Comparison of ENCODE assay signal across 5 worm cellular contexts in the genomic region with DNA sequence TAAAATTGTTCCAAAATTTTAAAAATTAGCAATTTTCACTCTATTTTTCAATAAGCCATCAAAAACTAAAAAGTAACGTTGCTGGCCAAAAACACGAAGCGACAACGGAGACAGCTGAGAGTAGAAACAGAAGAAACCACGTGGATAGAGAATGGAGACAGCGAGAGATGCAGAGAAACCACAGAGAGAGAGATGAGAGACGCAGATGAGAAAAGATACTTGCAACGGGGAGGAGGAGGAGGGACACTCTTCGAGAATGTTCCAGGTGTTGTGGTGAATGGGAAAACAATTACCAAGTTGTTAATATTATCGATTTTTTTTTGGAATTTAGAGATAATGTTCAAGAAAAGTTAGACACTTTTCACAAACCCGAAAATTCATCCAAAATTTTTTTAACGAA.
TF ChIP-seq lines count a peak whose summit lies in the region.

No protein-coding gene starts in this region.

TF ChIP-seq in whole organism, L1 larva, 84 proteins besides CTCF, POLR2A, EP300 and RAD21 (continues in another document):
- TF ChIP-seq lin-35 (GFP tag; optimal IDR thresholded peaks at IDR 0.05; lab: Kevin White, UChicago): peak; percentile 89 to 90
- peak; percentile 89 for TF ChIP-seq grh-1 (GFP tag; IDR thresholded peaks at IDR 0.05; lab: Robert Waterston, UW)
- peak; percentile 98 for TF ChIP-seq rnt-1 (tag; optimal IDR thresholded peaks at IDR 0.05; lab: Kevin White, UChicago)
- TF ChIP-seq mdl-1 (tag; optimal IDR thresholded peaks at IDR 0.05; lab: Kevin White, UChicago): peak; percentile 78 to 99
- peak; percentile 92 for TF ChIP-seq nhr-19 (GFP tag; conservative IDR thresholded peaks at IDR 0.05; lab: Robert Waterston, UW)
- TF ChIP-seq nhr-76 (tag; optimal IDR thresholded peaks at IDR 0.05; lab: Kevin White, UChicago): no peak
- peak; percentile 87 for TF ChIP-seq xbp-1 (tag; optimal IDR thresholded peaks at IDR 0.05; lab: Kevin White, UChicago)
- TF ChIP-seq mef-2 (tag; optimal IDR thresholded peaks at IDR 0.05; lab: Kevin White, UChicago): peak; percentile 56
- TF ChIP-seq dpl-1 (GFP tag; optimal IDR thresholded peaks at IDR 0.05; lab: Kevin White, UChicago): peak; percentile 79 to 81 (median 80)
- no peak for TF ChIP-seq alr-1 (tag; optimal IDR thresholded peaks at IDR 0.05; lab: Kevin White, UChicago; ENCODE audit: borderline replicate concordance)
- TF ChIP-seq hlh-4 (tag; optimal IDR thresholded peaks at IDR 0.05; lab: Kevin White, UChicago): no peak
- peak; percentile 11 for TF ChIP-seq efl-3 (GFP tag; optimal IDR thresholded peaks at IDR 0.05; lab: Kevin White, UChicago)
- peak; percentile 91 for TF ChIP-seq unc-130 (tag; optimal IDR thresholded peaks at IDR 0.05; lab: Kevin White, UChicago)
- TF ChIP-seq zag-1 (tag; optimal IDR thresholded peaks at IDR 0.05; lab: Kevin White, UChicago): no peak
- peak; percentile 94 for TF ChIP-seq skn-1 (tag; optimal IDR thresholded peaks at IDR 0.05; lab: Kevin White, UChicago)
- TF ChIP-seq tbx-2 (tag; optimal IDR thresholded peaks at IDR 0.05; lab: Kevin White, UChicago): peak; percentile 87
- peak; percentile 94 for TF ChIP-seq dsc-1 (tag; optimal IDR thresholded peaks at IDR 0.05; lab: Kevin White, UChicago)

TF ChIP-seq in whole organism, L3 larva, 47 proteins besides CTCF, POLR2A, EP300 and RAD21 (continues in another document):
- TF ChIP-seq nhr-23 (tag; optimal IDR thresholded peaks at IDR 0.05; lab: Kevin White, UChicago) (peak; percentile 91), zag-1 (tag; optimal IDR thresholded peaks at IDR 0.05; lab: Kevin White, UChicago) (no peak), ztf-4 (tag; optimal IDR thresholded peaks at IDR 0.05; lab: Kevin White, UChicago) (peak; percentile 70), lin-15B (tag; optimal IDR thresholded peaks at IDR 0.05; lab: Kevin White, UChicago) (peak; percentile 74), nhr-67 (tag; optimal IDR thresholded peaks at IDR 0.05; lab: Kevin White, UChicago) (no peak), mdl-1 (tag; optimal IDR thresholded peaks at IDR 0.05; lab: Kevin White, UChicago) (peak; percentile 98), nhr-12 (tag; optimal IDR thresholded peaks at IDR 0.05; lab: Kevin White, UChicago) (no peak), nhr-77 (tag; optimal IDR thresholded peaks at IDR 0.05; lab: Kevin White, UChicago) (peak; percentile 72), fkh-2 (tag; optimal IDR thresholded peaks at IDR 0.05; lab: Kevin White, UChicago) (peak; percentile 100), egl-5 (tag; optimal IDR thresholded peaks at IDR 0.05; lab: Kevin White, UChicago) (peak; percentile 90), aly-2 (tag; optimal IDR thresholded peaks at IDR 0.05; lab: Kevin White, UChicago) (no peak), ztf-11 (tag; optimal IDR thresholded peaks at IDR 0.05; lab: Kevin White, UChicago) (no peak), ceh-28 (tag; optimal IDR thresholded peaks at IDR 0.05; lab: Kevin White, UChicago) (peak; percentile 96), nhr-11 (tag; optimal IDR thresholded peaks at IDR 0.05; lab: Kevin White, UChicago) (peak; percentile 20), nhr-76 (tag; optimal IDR thresholded peaks at IDR 0.05; lab: Kevin White, UChicago) (no peak), sea-2 (GFP tag; optimal IDR thresholded peaks at IDR 0.05; lab: Kevin White, UChicago) (peak; percentile 79), ceh-16 (tag; optimal IDR thresholded peaks at IDR 0.05; lab: Kevin White, UChicago) (no peak), nhr-43 (tag; optimal IDR thresholded peaks at IDR 0.05; lab: Kevin White, UChicago; ENCODE audit: poor library complexity, severe bottlenecking) (peak; percentile 67)

TF ChIP-seq in whole organism, early embryonic, 17 proteins besides CTCF, POLR2A, EP300 and RAD21:
- TF ChIP-seq scrt-1 (GFP tag; IDR thresholded peaks at IDR 0.05; lab: Robert Waterston, UW): no peak
- no peak for TF ChIP-seq tra-4 (tag; optimal IDR thresholded peaks at IDR 0.05; lab: Kevin White, UChicago)
- TF ChIP-seq hnd-1 (tag; optimal IDR thresholded peaks at IDR 0.05; lab: Kevin White, UChicago): no peak
- no peak for TF ChIP-seq ama-1 (optimal IDR thresholded peaks at IDR 0.05; lab: Kevin White, UChicago)
- peak; percentile 33 for TF ChIP-seq B0310.2 (tag; optimal IDR thresholded peaks at IDR 0.05; lab: Kevin White, UChicago)
- peak; percentile 24; the same call in 1 of the 2 replicates for TF ChIP-seq flt-1 (GFP tag; IDR thresholded peaks at IDR 0.05; lab: Robert Waterston, UW)
- no peak for TF ChIP-seq tbx-37 (GFP tag; conservative IDR thresholded peaks at IDR 0.05; lab: Robert Waterston, UW)
- TF ChIP-seq hmg-4 (GFP tag; optimal IDR thresholded peaks at IDR 0.05; lab: Kevin White, UChicago): peak; percentile 46
- no peak for TF ChIP-seq sea-1 (GFP tag; conservative IDR thresholded peaks at IDR 0.05; lab: Robert Waterston, UW)
- TF ChIP-seq ceh-36 (tag; optimal IDR thresholded peaks at IDR 0.05; lab: Kevin White, UChicago): peak; percentile 22
- TF ChIP-seq aly-1 (tag; optimal IDR thresholded peaks at IDR 0.05; lab: Kevin White, UChicago): no peak
- no peak for TF ChIP-seq tbx-11 (GFP tag; IDR thresholded peaks at IDR 0.05; lab: Robert Waterston, UW)
- TF ChIP-seq pes-1 (GFP tag; IDR thresholded peaks at IDR 0.05; lab: Robert Waterston, UW): no peak
- TF ChIP-seq F13C5.2 (tag; optimal IDR thresholded peaks at IDR 0.05; lab: Kevin White, UChicago): peak; percentile 73

TF ChIP-seq in whole organism, midembryonic, 9 proteins besides CTCF, POLR2A, EP300 and RAD21:
- TF ChIP-seq ztf-23 (GFP tag; IDR thresholded peaks at IDR 0.05; lab: Robert Waterston, UW) (peak; percentile 60; the same call in 1 of the 2 replicates), T22C8.4 (GFP tag; IDR thresholded peaks at IDR 0.05; lab: Robert Waterston, UW) (peak; percentile 75; the same call in 1 of the 2 replicates), flt-1 (GFP tag; IDR thresholded peaks at IDR 0.05; lab: Robert Waterston, UW) (peak; percentile 61; the same call in 1 of the 2 replicates), klf-2 (GFP tag; conservative IDR thresholded peaks at IDR 0.05; lab: Robert Waterston, UW) (no peak), cog-1 (tag; optimal IDR thresholded peaks at IDR 0.05; lab: Kevin White, UChicago) (peak; percentile 86)

TF ChIP-seq in whole organism, young adult, 124 proteins besides CTCF, POLR2A, EP300 and RAD21 (continues in another document):
- TF ChIP-seq C17E4.6 (GFP tag; IDR thresholded peaks at IDR 0.05; lab: Robert Waterston, UW) (0 out of 2 replicates have a peak, but pooled peaks have one; percentile 16), atf-7 (tag; optimal IDR thresholded peaks at IDR 0.05; lab: Kevin White, UChicago) (peak; percentile 88), athp-1 (tag; optimal IDR thresholded peaks at IDR 0.05; lab: Kevin White, UChicago) (peak; percentile 77), ekl-4 (GFP tag; IDR thresholded peaks at IDR 0.05; lab: Robert Waterston, UW) (peak; percentile 95), hrde-1 (tag; optimal IDR thresholded peaks at IDR 0.05; lab: Kevin White, UChicago; ENCODE audit: borderline replicate concordance) (no peak), pha-4 (tag; optimal IDR thresholded peaks at IDR 0.05; lab: Kevin White, UChicago) (peak; percentile 60), tbx-9 (tag; optimal IDR thresholded peaks at IDR 0.05; lab: Kevin White, UChicago; ENCODE audit: borderline replicate concordance) (no peak), Y53G8AR.9 (GFP tag; conservative IDR thresholded peaks at IDR 0.05; lab: Robert Waterston, UW) (peak; percentile 76), K11D2.4 (GFP tag; IDR thresholded peaks at IDR 0.05; lab: Robert Waterston, UW) (peak; percentile 93), rcor-1 (GFP tag; IDR thresholded peaks at IDR 0.05; lab: Robert Waterston, UW) (peak; percentile 69), ztf-26 (tag; optimal IDR thresholded peaks at IDR 0.05; lab: Kevin White, UChicago) (peak; percentile 91), ceh-58 (GFP tag; IDR thresholded peaks at IDR 0.05; lab: Robert Waterston, UW) (no peak), lsl-1 (GFP tag; optimal IDR thresholded peaks at IDR 0.05; lab: Kevin White, UChicago) (no peak), C06A6.2 (GFP tag; conservative IDR thresholded peaks at IDR 0.05; lab: Robert Waterston, UW) (peak; percentile 87), B0336.3 (GFP tag; IDR thresholded peaks at IDR 0.05; lab: Robert Waterston, UW) (peak; percentile 89), chd-7 (tag; optimal IDR thresholded peaks at IDR 0.05; lab: Kevin White, UChicago) (peak; percentile 84), die-1 (tag; optimal IDR thresholded peaks at IDR 0.05; lab: Kevin White, UChicago) (peak; percentile 27), ceh-27 (GFP tag; optimal IDR thresholded peaks at IDR 0.05; lab: Kevin White, UChicago) (peak; percentile 90), lir-1 (GFP tag; conservative IDR thresholded peaks at IDR 0.05; lab: Robert Waterston, UW) (peak; percentile 70; the same call in 1 of the 2 replicates), F10E7.11 (tag; optimal IDR thresholded peaks at IDR 0.05; lab: Kevin White, UChicago) (peak; percentile 25), ztf-28 (GFP tag; IDR thresholded peaks at IDR 0.05; lab: Robert Waterston, UW) (no peak), mes-4 (tag; optimal IDR thresholded peaks at IDR 0.05; lab: Kevin White, UChicago) (no peak), dpff-1 (tag; optimal IDR thresholded peaks at IDR 0.05; lab: Kevin White, UChicago) (no peak), let-526 (GFP tag; IDR thresholded peaks at IDR 0.05; lab: Robert Waterston, UW) (peak; percentile 77), lin-40 (tag; optimal IDR thresholded peaks at IDR 0.05; lab: Kevin White, UChicago) (peak; percentile 96), F55B11.4 (tag; optimal IDR thresholded peaks at IDR 0.05; lab: Kevin White, UChicago; ENCODE audit: borderline replicate concordance, insufficient read depth) (no peak), egrh-3 (GFP tag; IDR thresholded peaks at IDR 0.05; lab: Robert Waterston, UW) (peak; percentile 72), Y95B8A.8 (GFP tag; IDR thresholded peaks at IDR 0.05; lab: Robert Waterston, UW) (0 out of 2 replicates have a peak, but pooled peaks have one; percentile 15), dpl-1 (GFP tag; optimal IDR thresholded peaks at IDR 0.05; lab: Kevin White, UChicago) (peak; percentile 12), repo-1 (tag; optimal IDR thresholded peaks at IDR 0.05; lab: Kevin White, UChicago) (peak; percentile 70), ceh-91 (GFP tag; IDR thresholded peaks at IDR 0.05; lab: Robert Waterston, UW) (no peak), F33H1.4 (GFP tag; IDR thresholded peaks at IDR 0.05; lab: Robert Waterston, UW) (peak; percentile 33; the same call in 1 of the 2 replicates), ztf-3 (GFP tag; optimal IDR thresholded peaks at IDR 0.05; lab: Kevin White, UChicago) (peak; percentile 67), unc-130 (GFP tag; optimal IDR thresholded peaks at IDR 0.05; lab: Kevin White, UChicago) (no peak), T07F8.4 (tag; optimal IDR thresholded peaks at IDR 0.05; lab: Kevin White, UChicago) (peak; percentile 8), mel-28 (tag; optimal IDR thresholded peaks at IDR 0.05; lab: Kevin White, UChicago; ENCODE audit: borderline replicate concordance) (peak; percentile 50), hsf-1 (GFP tag; IDR thresholded peaks at IDR 0.05; lab: Robert Waterston, UW) (peak; percentile 99)

Comparison
In these comparisons a context has a peak if more than half of its experiments do, and no peak if none do; other contexts are left out.
1. Of the 8 proteins assayed by ChIP-seq in both whole organism, young adult and whole organism, L1 larva: peak only in whole organism, young adult: none; only in whole organism, L1 larva: unc-130; in both: dpl-1, efl-1, nhr-90 and snpc-4; in neither: 1; mixed calls (peak in some experiments, not most) for 2.